Worm (Caenorhabditis elegans) whole organism, midembryonic: ENCODE measurements around the gene cbd-1.

Experiments
- T22C8.4 ChIP-seq: fragments of 200-800 bp; sonication (Bioruptor generic); IDR thresholded peaks from 2 replicates; pipeline ENCODE4 v1.3.6; 2022; ENCODE audit warnings: missing genetic modification characterization, missing compliant biosample characterization
- cog-1 ChIP-seq: sonication (generic microtip); optimal IDR thresholded peaks from 2 replicates; lab custom pipeline; 2016; ENCODE audit warnings: missing genetic modification characterization, missing compliant biosample characterization
- flt-1 ChIP-seq: fragments of 200-800 bp; sonication (Bioruptor generic); IDR thresholded peaks from 2 replicates; pipeline ENCODE4 v1.3.6; 2022; ENCODE audit warnings: missing genetic modification characterization, missing compliant biosample characterization
- med-1 ChIP-seq: sonication (generic microtip); optimal IDR thresholded peaks from 2 replicates; lab custom pipeline; 2017; ENCODE audit warnings: missing genetic modification characterization, mild to moderate bottlenecking, missing compliant biosample characterization, antibody characterized with exemption, missing genetic modification reagents; ENCODE audit not compliant: insufficient read depth
- ref-1 ChIP-seq: fragments of 200-800 bp; sonication (Bioruptor generic); conservative IDR thresholded peaks from 2 replicates; pipeline ENCODE4 v1.3.6; 2022; ENCODE audit warnings: missing genetic modification reagents, missing genetic modification characterization, missing compliant biosample characterization
- tab-1 ChIP-seq: fragments of 200-800 bp; sonication (Bioruptor generic); IDR thresholded peaks from 2 replicates; pipeline ENCODE4 v1.3.6; 2022; ENCODE audit warnings: missing genetic modification characterization, missing compliant biosample characterization
- ztf-23 ChIP-seq: fragments of 200-800 bp; sonication (Bioruptor generic); IDR thresholded peaks from 2 replicates; pipeline ENCODE4 v1.3.6; 2022; ENCODE audit warnings: missing genetic modification reagents, missing genetic modification characterization, missing compliant biosample characterization

- no peak for TF ChIP-seq ztf-23 (GFP tag; lab: Robert Waterston, UW)
- TF ChIP-seq flt-1 (GFP tag; lab: Robert Waterston, UW) = no peak
- no peak for TF ChIP-seq ref-1 (GFP tag; lab: Robert Waterston, UW)
- TF ChIP-seq tab-1 (GFP tag; lab: Robert Waterston, UW) = no peak
- no peak for TF ChIP-seq med-1 (GFP tag; lab: Kevin White, UChicago)
- no peak for TF ChIP-seq cog-1 (tag; lab: Kevin White, UChicago)
- TF ChIP-seq T22C8.4 (GFP tag; lab: Robert Waterston, UW) = no peak
These were observed 21.2 kb upstream of the cbd-1 start for ce11 chrIV:11351563-11351962.
